Fruit fly (Drosophila melanogaster) whole organism, larva: Measurements from ENCODE around the gene squ.

Source experiments
- noc ChIP-seq: fragments of 200-800 bp; sonication (Bioruptor generic); optimal IDR thresholded peaks from 3 replicates; lab custom pipeline; 2019; ENCODE audit warnings: missing biosample characterization, mild to moderate bottlenecking, missing genetic modification characterization, moderate library complexity

squ gene

dm6 chr2L:16711891-16712290, 32.0 kb downstream of the squ start:
- TF ChIP-seq noc (tag; lab: Kevin White, UChicago) = no peak

- no peak for TF ChIP-seq noc (tag; lab: Kevin White, UChicago)
These were observed 34.1 kb downstream of the squ start for dm6 chr2L:16713929-16714328.

dm6 chr2L:16715133-16715833, 35.4 kb downstream of the squ start:
- no peak for TF ChIP-seq noc (tag; lab: Kevin White, UChicago)

- peak; percentile 83 for TF ChIP-seq noc (tag; lab: Kevin White, UChicago)
These were observed 36.2 kb downstream of the squ start, which contains the start of the genes Cyt-c-d and CG31808 for dm6 chr2L:16715841-16716701. TSS of gene Cyt-c-d (plus strand) at chr2L:16715891. TSS of gene CG31808 (minus strand) at chr2L:16716195.

dm6 chr2L:16716771-16717170, 36.9 kb downstream of the squ start:
- no peak for TF ChIP-seq noc (tag; lab: Kevin White, UChicago)

- no peak for TF ChIP-seq noc (tag; lab: Kevin White, UChicago)
These were observed 38.8 kb downstream of the squ start for dm6 chr2L:16718446-16719173.

dm6 chr2L:16719643-16720515, 40.0 kb downstream of the squ start, which contains the start of gene Cyt-c-p:
TSS of gene Cyt-c-p (plus strand) at chr2L:16719932.
- TF ChIP-seq noc (tag; lab: Kevin White, UChicago) = peak; percentile 49

- peak; percentile 80 for TF ChIP-seq noc (tag; lab: Kevin White, UChicago)
These were observed 41.1 kb downstream of the squ start for dm6 chr2L:16720707-16721700.

- TF ChIP-seq noc (tag; lab: Kevin White, UChicago) = no peak
These were observed 42.7 kb downstream of the squ start for dm6 chr2L:16722596-16722995.

- peak; percentile 53 for TF ChIP-seq noc (tag; lab: Kevin White, UChicago)
These were observed 47.7 kb downstream of the squ start, which contains the start of gene VhaSFD for dm6 chr2L:16727578-16728023. TSS of gene VhaSFD (minus strand) at chr2L:16727826.

dm6 chr2L:16729556-16729955, 49.7 kb downstream of the squ start, which contains the start of gene Tsen2:
TSS of gene Tsen2 (plus strand) at chr2L:16729777.
- TF ChIP-seq noc (tag; lab: Kevin White, UChicago) = no peak

- no peak for TF ChIP-seq noc (tag; lab: Kevin White, UChicago)
These were observed 51.1 kb downstream of the squ start, which contains the start of gene CG17996 for dm6 chr2L:16730939-16731338. TSS of gene CG17996 (minus strand) at chr2L:16731039.
